Fruit fly (Drosophila melanogaster) whole organism, embryonic: ENCODE measurements around the gene Cpsf5.

Source experiments
- BtbVII ChIP-seq: fragments of 200-800 bp; sonication (Bioruptor generic); optimal IDR thresholded peaks from 3 replicates; lab custom pipeline; 2017; ENCODE audit warnings: missing biosample characterization, mild to moderate bottlenecking, missing genetic modification characterization
- CG10654 ChIP-seq: fragments of 200-800 bp; sonication (Bioruptor generic); optimal IDR thresholded peaks from 2 replicates; lab custom pipeline; 2016; ENCODE audit warnings: missing biosample characterization, missing genetic modification characterization
- CG10979 ChIP-seq: fragments of 200-800 bp; sonication (Bioruptor generic); optimal IDR thresholded peaks from 2 replicates; lab custom pipeline; 2018; ENCODE audit warnings: missing biosample characterization, mild to moderate bottlenecking, missing genetic modification characterization, moderate library complexity
- CG12942 ChIP-seq: fragments of 200-800 bp; sonication (Bioruptor generic); optimal IDR thresholded peaks from 3 replicates; lab custom pipeline; 2016; ENCODE audit warnings: missing biosample characterization, missing genetic modification characterization
- CG13123 ChIP-seq: fragments of 200-800 bp; sonication (Bioruptor generic); optimal IDR thresholded peaks from 2 replicates; lab custom pipeline; 2016; ENCODE audit warnings: missing biosample characterization, missing genetic modification characterization
- CG14441 ChIP-seq: fragments of 200-800 bp; sonication (Bioruptor generic); IDR thresholded peaks from 2 replicates; pipeline ENCODE4 v1.3.6; 2022; ENCODE audit warnings: missing biosample characterization, missing genetic modification characterization
- CG14860 ChIP-seq: fragments of 200-800 bp; sonication (Bioruptor generic); IDR thresholded peaks from 3 replicates; pipeline ENCODE4 v1.3.6; 2022; ENCODE audit warnings: missing biosample characterization, missing genetic modification characterization; ENCODE audit not compliant: partially characterized antibody
- CG15696 ChIP-seq: fragments of 200-800 bp; sonication (Bioruptor generic); optimal IDR thresholded peaks from 2 replicates; lab custom pipeline; 2019; ENCODE audit warnings: missing biosample characterization, mild to moderate bottlenecking, missing genetic modification characterization, moderate library complexity
- CG18011 ChIP-seq: fragments of 200-800 bp; sonication (Bioruptor generic); optimal IDR thresholded peaks from 2 replicates; lab custom pipeline; 2017; ENCODE audit warnings: missing biosample characterization, missing genetic modification characterization, mild to moderate bottlenecking, moderate library complexity, missing genotype
- CG2199 ChIP-seq: fragments of 200-800 bp; sonication (Bioruptor generic); IDR thresholded peaks from 3 replicates; pipeline ENCODE4 v1.3.6; 2022; ENCODE audit warnings: missing biosample characterization, missing genetic modification characterization
- CG2202 ChIP-seq: fragments of 200-800 bp; sonication (Bioruptor generic); optimal IDR thresholded peaks from 2 replicates; lab custom pipeline; 2018; ENCODE audit warnings: missing biosample characterization, mild to moderate bottlenecking, missing genetic modification characterization
- CG2875 ChIP-seq: fragments of 200-800 bp; sonication (Bioruptor generic); optimal IDR thresholded peaks from 2 replicates; lab custom pipeline; 2017; ENCODE audit warnings: missing biosample characterization, mild to moderate bottlenecking, missing genetic modification characterization, missing genetic modification reagents
- CG30020 ChIP-seq: fragments of 200-800 bp; optimal IDR thresholded peaks from 2 replicates; lab custom pipeline; 2019; ENCODE audit warnings: missing biosample characterization, mild to moderate bottlenecking, missing genetic modification characterization, moderate library complexity
- CG31388 ChIP-seq: fragments of 200-800 bp; sonication (Bioruptor generic); optimal IDR thresholded peaks from 2 replicates; lab custom pipeline; 2016; ENCODE audit warnings: missing biosample characterization, missing genetic modification characterization
- CG32772 ChIP-seq: fragments of 200-800 bp; sonication (Bioruptor generic); IDR thresholded peaks from 2 replicates; pipeline ENCODE4 v1.3.6; 2022; ENCODE audit warnings: missing biosample characterization, missing genetic modification characterization
- CG3281 ChIP-seq: fragments of 200-800 bp; sonication (Bioruptor generic); optimal IDR thresholded peaks from 3 replicates; lab custom pipeline; 2017; ENCODE audit warnings: missing biosample characterization, mild to moderate bottlenecking, missing genetic modification characterization
- CG4404 ChIP-seq: fragments of 200-800 bp; sonication (Bioruptor generic); IDR thresholded peaks from 2 replicates; pipeline ENCODE4 v1.3.6; 2022; ENCODE audit warnings: missing biosample characterization, missing genetic modification characterization
- CG5245 ChIP-seq: fragments of 200-800 bp; sonication (Bioruptor generic); optimal IDR thresholded peaks from 3 replicates; lab custom pipeline; 2016; ENCODE audit warnings: missing biosample characterization, missing genetic modification characterization
- CG6272 ChIP-seq: fragments of 200-800 bp; sonication (Bioruptor generic); IDR thresholded peaks from 2 replicates; pipeline ENCODE4 v1.3.6; 2022; ENCODE audit warnings: missing biosample characterization, missing genetic modification characterization
- CG7271 ChIP-seq: fragments of 200-800 bp; sonication (Bioruptor generic); optimal IDR thresholded peaks from 2 replicates; lab custom pipeline; 2018; ENCODE audit warnings: missing biosample characterization, mild to moderate bottlenecking, missing genetic modification characterization, moderate library complexity
- CG9215 ChIP-seq: fragments of 200-800 bp; sonication (Bioruptor generic); IDR thresholded peaks from 2 replicates; pipeline ENCODE4 v1.3.6; 2022; ENCODE audit warnings: missing biosample characterization, missing genetic modification characterization
- CG9437 ChIP-seq: fragments of 200-800 bp; sonication (Bioruptor generic); optimal IDR thresholded peaks from 2 replicates; lab custom pipeline; 2018; ENCODE audit warnings: missing biosample characterization, mild to moderate bottlenecking, missing genetic modification characterization
- CTCF ChIP-seq: fragments of 200-800 bp; sonication (Bioruptor generic); optimal IDR thresholded peaks from 2 replicates; lab custom pipeline; 2017; ENCODE audit warnings: missing biosample characterization, mild to moderate bottlenecking, missing genetic modification characterization, moderate library complexity
- Chrac-16 ChIP-seq: fragments of 200-800 bp; sonication (Bioruptor generic); optimal IDR thresholded peaks from 3 replicates; lab custom pipeline; 2016; ENCODE audit warnings: missing biosample characterization, missing genetic modification characterization
- D19A ChIP-seq: fragments of 200-800 bp; optimal IDR thresholded peaks from 3 replicates; lab custom pipeline; 2019; ENCODE audit warnings: missing biosample characterization, mild to moderate bottlenecking, missing genetic modification characterization, moderate library complexity
- E2f1 ChIP-seq: fragments of 200-800 bp; sonication (Bioruptor generic); IDR thresholded peaks from 2 replicates; pipeline ENCODE4 v1.3.6; 2022; ENCODE audit warnings: missing biosample characterization, missing genetic modification characterization
- ERR ChIP-seq: fragments of 200-800 bp; sonication (Bioruptor generic); optimal IDR thresholded peaks from 2 replicates; lab custom pipeline; 2016; ENCODE audit warnings: missing biosample characterization, missing genetic modification characterization
- H15 ChIP-seq: fragments of 200-800 bp; sonication (Bioruptor generic); IDR thresholded peaks from 3 replicates; pipeline ENCODE4 v1.3.6; 2022; ENCODE audit warnings: missing biosample characterization, missing genetic modification characterization
- Hsf ChIP-seq: fragments of 200-800 bp; sonication (Bioruptor generic); optimal IDR thresholded peaks from 3 replicates; lab custom pipeline; 2016; ENCODE audit warnings: missing biosample characterization, missing genetic modification characterization
- MBD-R2 ChIP-seq: fragments of 200-800 bp; sonication (Bioruptor generic); IDR thresholded peaks from 2 replicates; pipeline ENCODE4 v1.3.6; 2022; ENCODE audit warnings: missing biosample characterization, missing genetic modification characterization
- MTF-1 ChIP-seq: fragments of 200-800 bp; sonication (Bioruptor generic); optimal IDR thresholded peaks from 2 replicates; lab custom pipeline; 2018; ENCODE audit warnings: missing biosample characterization, mild to moderate bottlenecking, missing genetic modification characterization, borderline replicate concordance
- Pdp1 ChIP-seq, 2 experiments: fragments of 200-800 bp; sonication (Bioruptor generic); optimal IDR thresholded peaks; 3 replicates each; lab custom pipeline; 2016; ENCODE audit warnings: missing biosample characterization in 2 of 2, missing genetic modification characterization in 2 of 2, mild to moderate bottlenecking in 1 of 2, moderate library complexity in 1 of 2
- Rfx ChIP-seq: fragments of 200-800 bp; sonication (Bioruptor generic); IDR thresholded peaks from 2 replicates; pipeline ENCODE4 v1.3.6; 2022; ENCODE audit warnings: missing biosample characterization, missing genetic modification characterization
- Rx ChIP-seq: fragments of 200-800 bp; sonication (Bioruptor generic); IDR thresholded peaks from 2 replicates; pipeline ENCODE4 v1.3.6; 2022; ENCODE audit warnings: missing biosample characterization, missing genetic modification characterization
- Side ChIP-seq: fragments of 200-800 bp; sonication (Bioruptor generic); optimal IDR thresholded peaks from 2 replicates; lab custom pipeline; 2016; ENCODE audit warnings: missing biosample characterization, missing genetic modification characterization
- amos ChIP-seq: fragments of 200-800 bp; sonication (Bioruptor generic); IDR thresholded peaks from 2 replicates; pipeline ENCODE4 v1.3.6; 2022; ENCODE audit warnings: missing biosample characterization, missing genetic modification characterization; ENCODE audit not compliant: partially characterized antibody
- bbx ChIP-seq: fragments of 200-800 bp; sonication (Bioruptor generic); IDR thresholded peaks from 2 replicates; pipeline ENCODE4 v1.3.6; 2022; ENCODE audit warnings: missing biosample characterization, missing genetic modification characterization; ENCODE audit not compliant: partially characterized antibody
- bcd ChIP-seq: fragments of 200-800 bp; sonication (Bioruptor generic); optimal IDR thresholded peaks from 2 replicates; lab custom pipeline; 2017; ENCODE audit warnings: missing biosample characterization, mild to moderate bottlenecking, missing genetic modification characterization
- btn ChIP-seq: fragments of 200-800 bp; sonication (Bioruptor generic); optimal IDR thresholded peaks from 2 replicates; lab custom pipeline; 2016; ENCODE audit warnings: missing biosample characterization, missing genetic modification characterization
- dimm ChIP-seq: fragments of 200-800 bp; sonication (Bioruptor generic); IDR thresholded peaks from 2 replicates; pipeline ENCODE4 v1.3.6; 2022; ENCODE audit warnings: missing biosample characterization, missing genetic modification characterization
- fd3F ChIP-seq: fragments of 200-800 bp; sonication (Bioruptor generic); optimal IDR thresholded peaks from 2 replicates; lab custom pipeline; 2018; ENCODE audit warnings: missing biosample characterization, mild to moderate bottlenecking, missing genetic modification characterization, moderate library complexity
- her ChIP-seq: fragments of 200-800 bp; sonication (Bioruptor generic); optimal IDR thresholded peaks from 2 replicates; lab custom pipeline; 2016; ENCODE audit warnings: missing biosample characterization, missing genetic modification characterization
- klu ChIP-seq: fragments of 200-800 bp; sonication (Bioruptor generic); IDR thresholded peaks from 2 replicates; pipeline ENCODE4 v1.3.6; 2022; ENCODE audit warnings: missing biosample characterization, missing genetic modification characterization
- lola ChIP-seq, 3 experiments: fragments of >200 bp in 2 of 3; fragments of 200-800 bp in 1 of 3; sonication (Bioruptor generic) in 1 of 3; optimal IDR thresholded peaks; 2 replicates each; lab custom pipeline; 2017 to 2019; ENCODE audit warnings: missing biosample characterization in 3 of 3, missing genetic modification characterization in 3 of 3, mild to moderate bottlenecking in 1 of 3, moderate library complexity in 1 of 3
- pan ChIP-seq, 4 experiments: fragments of >200 bp in 3 of 4; fragments of 200-800 bp in 1 of 4; sonication (Bioruptor generic) in 1 of 4; optimal IDR thresholded peaks in 3 of 4; IDR thresholded peaks in 1 of 4; 2 replicates each; pipeline versions ENCODE4 v1.3.6 to Lab custom; 2017 to 2022; ENCODE audit warnings: missing biosample characterization in 2 of 4, missing genetic modification characterization in 2 of 4, mixed read lengths in 1 of 4
- psq ChIP-seq: fragments of 200-800 bp; sonication (Bioruptor generic); optimal IDR thresholded peaks from 2 replicates; lab custom pipeline; 2017; ENCODE audit warnings: missing biosample characterization, missing genetic modification characterization
- pum ChIP-seq: fragments of 200-800 bp; sonication (Bioruptor generic); optimal IDR thresholded peaks from 2 replicates; lab custom pipeline; 2016; ENCODE audit warnings: missing biosample characterization, missing genetic modification characterization
- repo ChIP-seq: fragments of 200-800 bp; sonication (Bioruptor generic); optimal IDR thresholded peaks from 2 replicates; lab custom pipeline; 2016; ENCODE audit warnings: missing biosample characterization, missing genetic modification characterization
- sqz ChIP-seq: fragments of 200-800 bp; sonication (Bioruptor generic); optimal IDR thresholded peaks from 3 replicates; lab custom pipeline; 2018; ENCODE audit warnings: missing biosample characterization, mild to moderate bottlenecking, missing genetic modification characterization
- tap ChIP-seq: fragments of 200-800 bp; optimal IDR thresholded peaks from 3 replicates; lab custom pipeline; 2019; ENCODE audit warnings: missing biosample characterization, mild to moderate bottlenecking, missing genetic modification characterization, moderate library complexity
- usp ChIP-seq: fragments of >200 bp; optimal IDR thresholded peaks from 2 replicates; lab custom pipeline; 2017; ENCODE audit warnings: missing biosample characterization, missing genetic modification characterization

Gene Cpsf5

dm6 chr3L:9435315-9435714, 24.5 kb downstream of the Cpsf5 start, which contains the start of gene CG42526 (continued):
- no peak for TF ChIP-seq BtbVII (GFP tag; lab: Kevin White, UChicago)
- TF ChIP-seq CG3281 (GFP tag; lab: Kevin White, UChicago), result no peak
- TF ChIP-seq her, result peak; percentile 45
- TF ChIP-seq H15 (GFP tag; lab: Robert Waterston, UW), result no peak
- no peak for TF ChIP-seq CG5245
- peak; percentile 20 for TF ChIP-seq CG18011 (GFP tag; lab: Kevin White, UChicago)
- no peak for TF ChIP-seq ERR (GFP tag; lab: Kevin White, UChicago)
- peak; percentile 6 to 58 for TF ChIP-seq Pdp1 (GFP tag; optimal IDR thresholded peaks at IDR 0.05; lab: Kevin White, UChicago)
- no peak for TF ChIP-seq pan (optimal IDR thresholded peaks at IDR 0.05; lab: Kevin White, UChicago)
- TF ChIP-seq pan (GFP tag; optimal IDR thresholded peaks at IDR 0.05 in 1 of 2, IDR thresholded peaks at IDR 0.05 in 1 of 2), result peak in 1 of 2 experiments; percentile 49
- TF ChIP-seq CG14860 (GFP tag; lab: Robert Waterston, UW), result no peak
- TF ChIP-seq btn, result no peak
- TF ChIP-seq CG10654 (GFP tag; lab: Kevin White, UChicago), result no peak
- peak; percentile 59 for TF ChIP-seq CTCF (GFP tag; lab: Kevin White, UChicago)
- TF ChIP-seq MBD-R2 (GFP tag; lab: Robert Waterston, UW), result peak; percentile 70
- TF ChIP-seq CG2875 (GFP tag; lab: Kevin White, UChicago), result no peak
- TF ChIP-seq CG13123 (GFP tag; lab: Kevin White, UChicago), result peak; percentile 7
- no peak for TF ChIP-seq psq (GFP tag; lab: Kevin White, UChicago)
- TF ChIP-seq CG2202 (tag; lab: Kevin White, UChicago), result no peak
- peak; percentile 63 for TF ChIP-seq Hsf
- TF ChIP-seq lola (GFP tag; optimal IDR thresholded peaks at IDR 0.05; lab: Kevin White, UChicago), result no peak
- TF ChIP-seq CG30020 (tag; lab: Kevin White, UChicago), result no peak
- TF ChIP-seq klu (GFP tag; lab: Robert Waterston, UW), result no peak
- TF ChIP-seq Side (GFP tag; lab: Kevin White, UChicago), result no peak
- TF ChIP-seq usp (GFP tag; lab: Kevin White, UChicago), result no peak
- no peak for TF ChIP-seq pum (GFP tag; lab: Kevin White, UChicago)
- TF ChIP-seq CG15696 (tag; lab: Kevin White, UChicago), result no peak
- TF ChIP-seq CG4404 (GFP tag; lab: Robert Waterston, UW), result no peak
- no peak for TF ChIP-seq CG32772 (GFP tag; lab: Robert Waterston, UW)
- TF ChIP-seq tap, result no peak
- TF ChIP-seq CG14441 (GFP tag; lab: Robert Waterston, UW), result no peak
- no peak for TF ChIP-seq Rx
- peak; percentile 27 for TF ChIP-seq CG12942
- TF ChIP-seq bcd (GFP tag; lab: Kevin White, UChicago), result no peak
- TF ChIP-seq sqz (GFP tag; lab: Kevin White, UChicago), result no peak
- no peak for TF ChIP-seq D19A
- no peak for TF ChIP-seq CG6272
- no peak for TF ChIP-seq CG10979
- TF ChIP-seq bbx (GFP tag; lab: Robert Waterston, UW), result peak; percentile 53; the same call in 1 of the 2 replicates
- peak; percentile 64 for TF ChIP-seq CG9437 (GFP tag; lab: Kevin White, UChicago)
- TF ChIP-seq Chrac-16 (GFP tag; lab: Kevin White, UChicago), result peak; percentile 36
- no peak for TF ChIP-seq CG9215 (GFP tag; lab: Robert Waterston, UW)
- TF ChIP-seq CG2199 (GFP tag; lab: Robert Waterston, UW), result 0 out of 3 replicates have a peak, but pooled peaks have one; percentile 5
- no peak for TF ChIP-seq dimm (GFP tag; lab: Robert Waterston, UW)
- TF ChIP-seq fd3F (GFP tag; lab: Kevin White, UChicago), result no peak
- no peak for TF ChIP-seq E2f1
- TF ChIP-seq CG31388, result no peak
- peak; percentile 44; the same call in 1 of the 2 replicates for TF ChIP-seq amos (GFP tag; lab: Robert Waterston, UW)
- no peak for TF ChIP-seq MTF-1 (GFP tag; lab: Kevin White, UChicago)
- no peak for TF ChIP-seq CG7271 (tag; lab: Kevin White, UChicago)
- TF ChIP-seq repo (GFP tag; lab: Kevin White, UChicago), result no peak
- TF ChIP-seq Rfx, result peak; percentile 70
